Worm (Caenorhabditis elegans) whole organism, early embryonic: ENCODE data around the gene sid-5.

Experiments used
- B0310.2 ChIP-seq: sonication (generic microtip); optimal IDR thresholded peaks from 2 replicates; lab custom pipeline; 2016; ENCODE audit warnings: mild to moderate bottlenecking, missing genetic modification characterization, missing compliant biosample characterization
- aly-1 ChIP-seq: sonication (generic microtip); optimal IDR thresholded peaks from 2 replicates; lab custom pipeline; 2016; ENCODE audit warnings: missing genetic modification characterization, missing compliant biosample characterization
- ceh-36 ChIP-seq: sonication (generic microtip); optimal IDR thresholded peaks from 2 replicates; lab custom pipeline; 2016; ENCODE audit warnings: missing genetic modification characterization, inconsistent platforms, missing compliant biosample characterization
- ets-7 ChIP-seq: sonication (generic microtip); optimal IDR thresholded peaks from 2 replicates; lab custom pipeline; 2016; ENCODE audit warnings: missing genotype, missing genetic modification characterization, missing compliant biosample characterization
- flt-1 ChIP-seq: fragments of 200-800 bp; sonication (Bioruptor generic); IDR thresholded peaks from 2 replicates; pipeline ENCODE4 v1.3.6; 2022; ENCODE audit warnings: missing genetic modification characterization, missing compliant biosample characterization
- hmbx-1 ChIP-seq: sonication (generic microtip); optimal IDR thresholded peaks from 2 replicates; lab custom pipeline; 2016; ENCODE audit warnings: mild to moderate bottlenecking, missing genetic modification characterization, missing compliant biosample characterization
- pes-1 ChIP-seq: fragments of 200-800 bp; sonication (Bioruptor generic); IDR thresholded peaks from 2 replicates; pipeline ENCODE4 v1.3.6; 2022; ENCODE audit warnings: missing genetic modification reagents, missing genetic modification characterization, missing compliant biosample characterization
- sea-1 ChIP-seq: fragments of 200-800 bp; sonication (Bioruptor generic); conservative IDR thresholded peaks from 2 replicates; pipeline ENCODE4 v1.3.6; 2022; ENCODE audit warnings: missing genetic modification characterization, missing compliant biosample characterization
- tra-4 ChIP-seq: sonication (generic microtip); optimal IDR thresholded peaks from 2 replicates; lab custom pipeline; 2017; ENCODE audit warnings: missing genetic modification characterization, missing compliant biosample characterization

Gene sid-5

ce11 chrX:6953339-6953738 is 48.8 kb downstream of the sid-5 start:
- TF ChIP-seq pes-1 (GFP tag; lab: Robert Waterston, UW) (no peak), flt-1 (GFP tag; lab: Robert Waterston, UW) (no peak), hmbx-1 (tag; lab: Kevin White, UChicago) (no peak), ceh-36 (no peak), ets-7 (tag; lab: Kevin White, UChicago) (no peak), sea-1 (no peak), tra-4 (tag; lab: Kevin White, UChicago) (no peak), aly-1 (tag; lab: Kevin White, UChicago) (no peak), B0310.2 (tag; lab: Kevin White, UChicago) (no peak)
